Fruit fly (Drosophila melanogaster): ENCODE data around the gene CG32485.
A peak's percentile ranks its signal among the peaks of the same experiment; 100 is the strongest.

The CG32485 gene

dm6 chr3L:3074380-3074779, 24.3 kb downstream of the CG32485 start (continued):
- TF ChIP-seq CG8119 (GFP tag; IDR thresholded peaks at IDR 0.05) (no peak; the same call in 2 of the 3 replicates), Eip93F (GFP tag; optimal IDR thresholded peaks at IDR 0.05) (no peak), CG4318 (GFP tag; optimal IDR thresholded peaks at IDR 0.05) (no peak), Blimp-1 (GFP tag; optimal IDR thresholded peaks at IDR 0.05) (peak; percentile 27), CG34406 (GFP tag; optimal IDR thresholded peaks at IDR 0.05) (peak; percentile 48), pdm3 (GFP tag; optimal IDR thresholded peaks at IDR 0.05) (peak; percentile 44), Sox15 (GFP tag; optimal IDR thresholded peaks at IDR 0.05) (peak; percentile 44), CG1621 (tag; optimal IDR thresholded peaks at IDR 0.05) (no peak), CG6854 (GFP tag; optimal IDR thresholded peaks at IDR 0.05) (no peak), Lpt (GFP tag; optimal IDR thresholded peaks at IDR 0.05) (no peak)

dm6 chr3L:3074805-3075204, 24.7 kb downstream of the CG32485 start:
- no peak for TF ChIP-seq topi (GFP tag; optimal IDR thresholded peaks at IDR 0.05)
- no peak for TF ChIP-seq CG11902 (GFP tag; optimal IDR thresholded peaks at IDR 0.05)
- TF ChIP-seq CG7368 (GFP tag; optimal IDR thresholded peaks at IDR 0.05), result no peak
- no peak for TF ChIP-seq Sox102F (GFP tag; optimal IDR thresholded peaks at IDR 0.05)
- peak; percentile 70 for TF ChIP-seq CG6854 (GFP tag; optimal IDR thresholded peaks at IDR 0.05)
- no peak for TF ChIP-seq CG31627 (GFP tag; optimal IDR thresholded peaks at IDR 0.05)
- no peak for TF ChIP-seq OdsH (GFP tag; optimal IDR thresholded peaks at IDR 0.05)
- TF ChIP-seq CG6163 (GFP tag; IDR thresholded peaks at IDR 0.05), result 0 out of 3 replicates have a peak, but pooled peaks have one; percentile 18
- peak in 1 of 2 experiments; percentile 16 for TF ChIP-seq ss (GFP tag; optimal IDR thresholded peaks at IDR 0.05)
- no peak for TF ChIP-seq Ets96B (tag; optimal IDR thresholded peaks at IDR 0.05)
- TF ChIP-seq CG6276 (GFP tag; optimal IDR thresholded peaks at IDR 0.05), result no peak
- TF ChIP-seq CG4318 (GFP tag; optimal IDR thresholded peaks at IDR 0.05), result no peak

- TF ChIP-seq eg (GFP tag; IDR thresholded peaks at IDR 0.05) (0 out of 3 replicates have a peak, but pooled peaks have one; percentile 0), Hr4 (GFP tag; optimal IDR thresholded peaks at IDR 0.05) (no peak)
Observed at dm6 chr3L:3076954-3077353, 26.8 kb downstream of the CG32485 start.

DNA sequence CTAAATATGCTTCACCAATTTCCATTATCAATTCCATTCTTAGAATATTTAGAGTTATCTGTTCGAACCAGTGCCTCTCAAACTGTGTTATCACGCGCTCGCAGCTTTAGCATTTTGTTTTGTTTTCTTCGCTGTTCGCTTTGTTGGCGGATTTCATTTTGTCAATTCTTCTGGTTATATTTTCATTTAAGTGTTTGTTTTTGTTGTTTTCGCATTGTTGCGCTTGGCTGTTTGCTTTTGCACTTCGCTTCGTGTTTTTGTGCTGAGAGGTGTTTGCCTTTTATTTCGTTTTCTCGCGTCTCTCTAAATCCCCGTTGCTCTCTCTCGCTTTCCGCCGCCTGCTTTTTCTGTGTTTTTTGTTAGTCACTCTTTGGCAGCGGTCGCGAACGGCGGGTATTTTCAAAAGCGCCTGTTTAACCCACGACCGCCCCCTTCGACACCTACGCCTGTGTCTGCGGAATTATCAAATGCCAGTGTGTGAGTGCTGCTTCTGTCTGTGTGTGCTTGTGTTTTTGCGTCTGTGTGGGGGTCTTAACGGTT, 27.5 kb downstream of the CG32485 start:
- TF ChIP-seq Ets21C (GFP tag; optimal IDR thresholded peaks at IDR 0.05) (no peak), eg (GFP tag; IDR thresholded peaks at IDR 0.05) (peak; percentile 77), CG10669 (GFP tag; optimal IDR thresholded peaks at IDR 0.05) (peak; percentile 52), Eip93F (GFP tag; optimal IDR thresholded peaks at IDR 0.05) (peak; percentile 62), topi (GFP tag; optimal IDR thresholded peaks at IDR 0.05) (peak; percentile 6), salr (GFP tag; optimal IDR thresholded peaks at IDR 0.05) (peak; percentile 4 to 61), fd85E (GFP tag; optimal IDR thresholded peaks at IDR 0.05) (peak; percentile 2), CG31627 (GFP tag; optimal IDR thresholded peaks at IDR 0.05) (no peak), fd59A (GFP tag; optimal IDR thresholded peaks at IDR 0.05) (peak; percentile 16), CG16779 (tag; optimal IDR thresholded peaks at IDR 0.05) (peak; percentile 62), CG6854 (GFP tag; optimal IDR thresholded peaks at IDR 0.05) (peak; percentile 73), CG3919 (GFP tag; optimal IDR thresholded peaks at IDR 0.05) (peak; percentile 48), CG8119 (GFP tag; IDR thresholded peaks at IDR 0.05) (peak; percentile 91), Hr38 (GFP tag; optimal IDR thresholded peaks at IDR 0.05) (no peak), Sox14 (GFP tag; optimal IDR thresholded peaks at IDR 0.05) (peak; percentile 54), Sox102F (GFP tag; optimal IDR thresholded peaks at IDR 0.05) (peak; percentile 86), CG11762 (GFP tag; optimal IDR thresholded peaks at IDR 0.05; ENCODE audit: insufficient read depth) (no peak), CG11902 (GFP tag; optimal IDR thresholded peaks at IDR 0.05) (peak; percentile 8), Hr39 (GFP tag; optimal IDR thresholded peaks at IDR 0.05) (peak; percentile 41), CG6808 (GFP tag; optimal IDR thresholded peaks at IDR 0.05) (peak; percentile 36), CG9139 (GFP tag; optimal IDR thresholded peaks at IDR 0.05) (peak; percentile 7), esn (GFP tag; optimal IDR thresholded peaks at IDR 0.05) (peak; percentile 61), CG8632 (GFP tag; optimal IDR thresholded peaks at IDR 0.05) (peak; percentile 62), Ets96B (tag; optimal IDR thresholded peaks at IDR 0.05) (peak; percentile 31), CG3032 (tag; optimal IDR thresholded peaks at IDR 0.05) (peak; percentile 32), Blimp-1 (GFP tag; optimal IDR thresholded peaks at IDR 0.05) (no peak), achi (GFP tag; optimal IDR thresholded peaks at IDR 0.05) (peak; percentile 69), CG6792 (GFP tag; optimal IDR thresholded peaks at IDR 0.05) (peak; percentile 54), Smox (GFP tag; optimal IDR thresholded peaks at IDR 0.05) (peak; percentile 29), Gug (GFP tag; IDR thresholded peaks at IDR 0.05) (no peak), pdm3 (GFP tag; optimal IDR thresholded peaks at IDR 0.05) (peak; percentile 56), Sox15 (GFP tag; optimal IDR thresholded peaks at IDR 0.05) (no peak), CG11294 (GFP tag; IDR thresholded peaks at IDR 0.05) (0 out of 2 replicates have a peak, but pooled peaks have one; percentile 9), CG1621 (tag; optimal IDR thresholded peaks at IDR 0.05) (peak; percentile 75)

Data from whole organism, prepupa.